Worm (Caenorhabditis elegans): ENCODE results near the gene F14D7.18.

DNA sequence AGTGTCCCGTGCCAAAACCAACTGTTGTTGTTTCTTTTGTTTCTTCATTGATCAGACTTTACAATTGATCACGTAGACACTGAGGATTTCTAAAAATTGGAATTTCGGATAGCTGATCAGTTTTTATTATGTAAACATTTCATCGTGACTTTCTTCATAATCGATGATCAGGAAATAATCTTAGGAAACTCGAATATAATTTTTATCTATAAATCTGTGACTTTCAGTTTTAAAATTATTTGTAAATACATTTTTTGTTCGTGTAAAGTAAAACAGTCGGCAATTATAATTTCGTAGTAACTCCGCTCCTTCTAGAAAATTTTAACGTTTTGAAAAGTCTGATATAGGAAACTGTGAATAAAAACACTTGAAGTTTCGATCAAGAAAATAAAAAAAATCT is 19.8 kb downstream of the F14D7.18 start, which contains the start of gene F40G12.5:
- no peak for TF ChIP-seq pha-4 (tag; optimal IDR thresholded peaks at IDR 0.05)
- TF ChIP-seq nhr-12 (tag; optimal IDR thresholded peaks at IDR 0.05), result no peak
- TF ChIP-seq nhr-2 (tag; optimal IDR thresholded peaks at IDR 0.05), result no peak
- no peak for TF ChIP-seq ces-1 (GFP tag; optimal IDR thresholded peaks at IDR 0.05)
- no peak for TF ChIP-seq ztf-11 (tag; optimal IDR thresholded peaks at IDR 0.05)
- TF ChIP-seq unc-62 (GFP tag; optimal IDR thresholded peaks at IDR 0.05), result no peak

Data from whole organism, mixed stage, embryonic.